Fruit fly (Drosophila melanogaster) whole organism, embryonic: ENCODE results near the gene arg.

Source experiments
- CG15514 ChIP-seq: fragments of 200-800 bp; sonication (Bioruptor generic); optimal IDR thresholded peaks from 3 replicates; lab custom pipeline; 2017; ENCODE audit warnings: missing biosample characterization, missing genetic modification characterization, mild to moderate bottlenecking, moderate library complexity, missing genetic modification reagents
- CG31224 ChIP-seq: fragments of 200-800 bp; sonication (Bioruptor generic); IDR thresholded peaks from 2 replicates; pipeline ENCODE4 v1.3.6; 2022; ENCODE audit warnings: missing biosample characterization, missing genetic modification characterization
- CG5180 ChIP-seq: fragments of 200-800 bp; sonication (Bioruptor generic); optimal IDR thresholded peaks from 3 replicates; lab custom pipeline; 2017; ENCODE audit warnings: missing biosample characterization, missing genetic modification characterization, mild to moderate bottlenecking, moderate library complexity, missing genetic modification reagents
- CTCF ChIP-seq: fragments of 200-800 bp; sonication (Bioruptor generic); optimal IDR thresholded peaks from 2 replicates; lab custom pipeline; 2017; ENCODE audit warnings: missing biosample characterization, mild to moderate bottlenecking, missing genetic modification characterization, moderate library complexity
- Deaf1 ChIP-seq: fragments of 200-800 bp; optimal IDR thresholded peaks from 3 replicates; lab custom pipeline; 2019; ENCODE audit warnings: missing biosample characterization, mild to moderate bottlenecking, missing genetic modification characterization, moderate library complexity
- Lhr ChIP-seq: fragments of 200-800 bp; sonication (Bioruptor generic); optimal IDR thresholded peaks from 3 replicates; lab custom pipeline; 2017; ENCODE audit warnings: mild to moderate bottlenecking, missing biosample characterization, missing genetic modification reagents, missing genetic modification characterization
- Max ChIP-seq: fragments of 200-800 bp; sonication (Bioruptor generic); optimal IDR thresholded peaks from 2 replicates; lab custom pipeline; 2016; ENCODE audit warnings: missing biosample characterization, mild to moderate bottlenecking, missing genetic modification characterization
- Mrtf ChIP-seq: fragments of 200-800 bp; sonication (Bioruptor generic); IDR thresholded peaks from 3 replicates; pipeline ENCODE4 v1.3.6; 2022; ENCODE audit warnings: missing biosample characterization, missing genetic modification characterization
- Nf-YB ChIP-seq: fragments of 200-800 bp; sonication (Bioruptor generic); optimal IDR thresholded peaks from 3 replicates; lab custom pipeline; 2019; ENCODE audit warnings: missing biosample characterization, mild to moderate bottlenecking, missing genetic modification characterization, moderate library complexity
- Nf-YC ChIP-seq: fragments of 200-800 bp; optimal IDR thresholded peaks from 3 replicates; lab custom pipeline; 2019; ENCODE audit warnings: missing biosample characterization, mild to moderate bottlenecking, missing genetic modification characterization, moderate library complexity
- aop ChIP-seq: fragments of 200-800 bp; sonication (Bioruptor generic); IDR thresholded peaks from 2 replicates; pipeline ENCODE4 v1.3.6; 2022; ENCODE audit warnings: missing biosample characterization, missing genetic modification characterization
- bbx ChIP-seq: fragments of 200-800 bp; sonication (Bioruptor generic); IDR thresholded peaks from 2 replicates; pipeline ENCODE4 v1.3.6; 2022; ENCODE audit warnings: missing biosample characterization, missing genetic modification characterization; ENCODE audit not compliant: partially characterized antibody
- bigmax ChIP-seq: fragments of 200-800 bp; sonication (Bioruptor generic); optimal IDR thresholded peaks from 2 replicates; lab custom pipeline; 2018; ENCODE audit warnings: missing biosample characterization, mild to moderate bottlenecking, missing genetic modification characterization
- crp ChIP-seq, 2 experiments: fragments of 200-800 bp; sonication (Bioruptor generic); optimal IDR thresholded peaks; 2 replicates in 1 of 2; 3 replicates in 1 of 2; lab custom pipeline; 2017; ENCODE audit warnings: missing biosample characterization in 2 of 2, missing genetic modification characterization in 2 of 2, mild to moderate bottlenecking in 1 of 2, moderate library complexity in 1 of 2
- ind ChIP-seq: fragments of 200-800 bp; sonication (Bioruptor generic); optimal IDR thresholded peaks from 3 replicates; lab custom pipeline; 2016; ENCODE audit warnings: missing biosample characterization, missing genetic modification characterization
- phol ChIP-seq: fragments of 200-800 bp; sonication (Bioruptor generic); optimal IDR thresholded peaks from 3 replicates; lab custom pipeline; 2018; ENCODE audit warnings: missing biosample characterization, mild to moderate bottlenecking, missing genetic modification characterization, moderate library complexity
- sna ChIP-seq: fragments of 200-800 bp; sonication (Bioruptor generic); IDR thresholded peaks from 2 replicates; pipeline ENCODE4 v1.3.6; 2022; ENCODE audit warnings: missing biosample characterization, missing genetic modification characterization; ENCODE audit not compliant: partially characterized antibody

Gene arg

DNA sequence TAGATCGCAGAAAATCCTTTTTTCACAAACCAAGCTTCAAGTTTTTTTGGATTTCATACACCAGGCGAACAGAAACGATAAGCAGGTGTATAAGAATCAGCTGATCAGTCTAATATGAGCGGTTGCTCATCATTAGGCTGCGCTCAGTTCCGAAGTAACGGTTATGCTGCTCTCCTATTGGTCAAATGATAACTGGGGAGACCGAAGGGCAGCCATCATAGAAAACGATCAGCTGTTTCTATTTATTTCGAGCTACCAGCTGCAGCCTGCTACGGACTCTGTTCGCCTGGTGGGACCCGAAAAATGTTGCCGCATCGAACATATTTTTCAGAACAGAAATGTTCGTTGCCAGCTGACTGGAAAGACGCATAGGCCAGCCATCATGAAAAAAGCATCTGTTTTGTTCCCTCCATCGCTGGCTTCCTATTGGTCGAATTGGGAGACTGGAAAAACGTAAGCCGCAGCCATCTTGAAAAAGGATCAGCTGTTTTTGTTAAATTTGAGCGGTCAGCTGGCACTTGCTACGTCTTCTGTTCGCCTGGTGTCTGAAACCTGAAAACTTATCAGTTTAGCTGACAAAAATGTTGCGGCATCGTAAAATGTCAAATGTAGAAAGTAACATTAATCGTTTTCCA is 37.3 kb downstream of the arg start:
- TF ChIP-seq CG5180 (GFP tag; lab: Kevin White, UChicago) (peak; percentile 47), bigmax (no peak), CG31224 (peak; percentile 94), ind (GFP tag; lab: Kevin White, UChicago) (no peak), CG15514 (GFP tag; lab: Kevin White, UChicago) (peak; percentile 29), Deaf1 (tag; lab: Kevin White, UChicago) (peak; percentile 10), Mrtf (no peak), Max (GFP tag; lab: Kevin White, UChicago) (no peak), Nf-YB (peak; percentile 96), crp (GFP tag; optimal IDR thresholded peaks at IDR 0.05; lab: Kevin White, UChicago) (peak; percentile 27 to 75), sna (GFP tag; lab: Robert Waterston, UW) (0 out of 2 replicates have a peak, but pooled peaks have one; percentile 20), phol (tag; lab: Kevin White, UChicago) (peak; percentile 76), CTCF (GFP tag; lab: Kevin White, UChicago) (peak; percentile 74), Lhr (GFP tag; lab: Kevin White, UChicago) (peak; percentile 15), Nf-YC (peak; percentile 98), aop (GFP tag; lab: Robert Waterston, UW) (no peak), bbx (GFP tag; lab: Robert Waterston, UW) (0 out of 2 replicates have a peak, but pooled peaks have one; percentile 11)
